Worm (Caenorhabditis elegans) whole organism, young adult: Measurements from ENCODE around the gene F22E5.17.

Source experiments
- B0019.2 ChIP-seq: fragments of 200-800 bp; sonication (Bioruptor generic); conservative IDR thresholded peaks from 2 replicates; pipeline ENCODE4 v1.3.6; 2022; ENCODE audit warnings: missing genetic modification reagents, missing genetic modification characterization, missing compliant biosample characterization
- B0261.1 ChIP-seq: sonication (generic microtip); optimal IDR thresholded peaks from 2 replicates; lab custom pipeline; 2016; ENCODE audit warnings: mild to moderate bottlenecking, missing genetic modification characterization, moderate library complexity, missing compliant biosample characterization
- C17E4.6 ChIP-seq: fragments of 200-800 bp; sonication (Bioruptor generic); IDR thresholded peaks from 2 replicates; pipeline ENCODE4 v1.3.6; 2022; ENCODE audit warnings: missing genetic modification reagents, missing genetic modification characterization, missing compliant biosample characterization
- D2030.7 ChIP-seq: fragments of 200-800 bp; sonication (Bioruptor generic); IDR thresholded peaks from 2 replicates; pipeline ENCODE4 v1.3.6; 2022; ENCODE audit warnings: missing genetic modification reagents, missing genetic modification characterization, missing compliant biosample characterization
- F49E8.2 ChIP-seq: sonication (generic microtip); optimal IDR thresholded peaks from 3 replicates; lab custom pipeline; 2017; ENCODE audit warnings: missing genetic modification characterization, mild to moderate bottlenecking, missing compliant biosample characterization, antibody characterized with exemption, moderate library complexity; ENCODE audit not compliant: insufficient read depth
- K12H6.12 ChIP-seq: fragments of 200-800 bp; sonication (Bioruptor generic); optimal IDR thresholded peaks from 2 replicates; lab custom pipeline; 2018; ENCODE audit warnings: mild to moderate bottlenecking, missing genetic modification characterization, missing compliant biosample characterization
- Y53F4B.3 ChIP-seq: fragments of 200-800 bp; sonication (Bioruptor generic); IDR thresholded peaks from 2 replicates; pipeline ENCODE4 v1.3.6; 2022; ENCODE audit warnings: missing genetic modification reagents, missing genetic modification characterization, missing compliant biosample characterization
- Y79H2A.3 ChIP-seq: fragments of 200-800 bp; sonication (Bioruptor generic); conservative IDR thresholded peaks from 2 replicates; pipeline ENCODE4 v1.3.6; 2022; ENCODE audit warnings: missing genetic modification reagents, missing genetic modification characterization, missing compliant biosample characterization
- aptf-3 ChIP-seq: fragments of 200-800 bp; sonication (Bioruptor generic); IDR thresholded peaks from 2 replicates; pipeline ENCODE4 v1.3.6; 2022; ENCODE audit warnings: missing genetic modification characterization, missing compliant biosample characterization
- attf-3 ChIP-seq: fragments of 200-800 bp; sonication (Bioruptor generic); conservative IDR thresholded peaks from 2 replicates; pipeline ENCODE4 v1.3.6; 2022; ENCODE audit warnings: missing genetic modification reagents, missing genetic modification characterization, missing compliant biosample characterization
- attf-5 ChIP-seq: fragments of 200-800 bp; sonication (Bioruptor generic); optimal IDR thresholded peaks from 2 replicates; lab custom pipeline; 2018; ENCODE audit warnings: mild to moderate bottlenecking, missing genetic modification characterization, missing compliant biosample characterization
- ceh-58 ChIP-seq: fragments of 200-800 bp; sonication (Bioruptor generic); IDR thresholded peaks from 2 replicates; pipeline ENCODE4 v1.3.6; 2022; ENCODE audit warnings: missing genetic modification characterization, missing compliant biosample characterization
- ceh-91 ChIP-seq: fragments of 200-800 bp; sonication (Bioruptor generic); IDR thresholded peaks from 2 replicates; pipeline ENCODE4 v1.3.6; 2022; ENCODE audit warnings: missing genetic modification reagents, missing genetic modification characterization, missing compliant biosample characterization
- die-1 ChIP-seq: sonication (generic microtip); optimal IDR thresholded peaks from 2 replicates; lab custom pipeline; 2016; ENCODE audit warnings: missing genotype, mild to moderate bottlenecking, missing genetic modification characterization, missing compliant biosample characterization
- dox-1 ChIP-seq: fragments of 200-800 bp; sonication (Bioruptor generic); IDR thresholded peaks from 2 replicates; pipeline ENCODE4 v1.3.6; 2022; ENCODE audit warnings: missing genetic modification reagents, missing genetic modification characterization, missing compliant biosample characterization
- efl-1 ChIP-seq: fragments of 150-350 bp; optimal IDR thresholded peaks from 2 replicates; lab custom pipeline; 2014; ENCODE audit warnings: missing biosample characterization, missing genetic modification reagents, missing genetic modification characterization
- ekl-4 ChIP-seq: fragments of 200-800 bp; sonication (Bioruptor generic); IDR thresholded peaks from 2 replicates; pipeline ENCODE4 v1.3.6; 2022; ENCODE audit warnings: missing genetic modification reagents, missing genetic modification characterization, missing compliant biosample characterization
- him-1 ChIP-seq: sonication (generic microtip); optimal IDR thresholded peaks from 2 replicates; lab custom pipeline; 2016; ENCODE audit warnings: missing genotype, missing genetic modification reagents, missing genetic modification characterization, missing compliant biosample characterization
- hlh-26 ChIP-seq: fragments of 200-800 bp; sonication (Bioruptor generic); conservative IDR thresholded peaks from 2 replicates; pipeline ENCODE4 v1.3.6; 2022; ENCODE audit warnings: missing genetic modification reagents, missing genetic modification characterization, missing compliant biosample characterization
- hmg-1.2 ChIP-seq: fragments of 200-800 bp; sonication (Bioruptor generic); IDR thresholded peaks from 2 replicates; pipeline ENCODE4 v1.3.6; 2022; ENCODE audit warnings: missing genetic modification reagents, missing genetic modification characterization, missing compliant biosample characterization
- hrde-1 ChIP-seq: sonication (generic microtip); optimal IDR thresholded peaks from 2 replicates; lab custom pipeline; 2016; ENCODE audit warnings: missing genetic modification characterization, mild to moderate bottlenecking, missing compliant biosample characterization, moderate library complexity, missing genotype, missing genetic modification reagents, borderline replicate concordance
- hsf-1 ChIP-seq: fragments of 200-800 bp; sonication (Bioruptor generic); IDR thresholded peaks from 2 replicates; pipeline ENCODE4 v1.3.6; 2022; ENCODE audit warnings: missing genetic modification reagents, missing genetic modification characterization, missing compliant biosample characterization
- lag-1 ChIP-seq: fragments of 200-800 bp; sonication (Bioruptor generic); IDR thresholded peaks from 2 replicates; pipeline ENCODE4 v1.3.6; 2022; ENCODE audit warnings: missing genetic modification reagents, missing genetic modification characterization, missing compliant biosample characterization
- lin-40 ChIP-seq: sonication (generic microtip); optimal IDR thresholded peaks from 2 replicates; lab custom pipeline; 2016; ENCODE audit warnings: missing genetic modification characterization, mild to moderate bottlenecking, missing compliant biosample characterization, missing genotype, missing genetic modification reagents
- lin-54 ChIP-seq: fragments of 200-800 bp; sonication (Bioruptor generic); optimal IDR thresholded peaks from 2 replicates; lab custom pipeline; 2018; ENCODE audit warnings: mild to moderate bottlenecking, missing genetic modification characterization, missing compliant biosample characterization
- mes-4 ChIP-seq: sonication (generic microtip); optimal IDR thresholded peaks from 2 replicates; lab custom pipeline; 2016; ENCODE audit warnings: missing genotype, missing genetic modification characterization, missing compliant biosample characterization
- nfyb-1 ChIP-seq: fragments of 200-800 bp; sonication (Bioruptor generic); IDR thresholded peaks from 2 replicates; pipeline ENCODE4 v1.3.6; 2022; ENCODE audit warnings: missing genetic modification reagents, missing genetic modification characterization, missing compliant biosample characterization
- nhr-120 ChIP-seq: fragments of 200-800 bp; sonication (Bioruptor generic); IDR thresholded peaks from 2 replicates; pipeline ENCODE4 v1.3.6; 2022; ENCODE audit warnings: missing genetic modification characterization, missing compliant biosample characterization
- nhr-90 ChIP-seq: sonication (generic microtip); optimal IDR thresholded peaks from 2 replicates; lab custom pipeline; 2016; ENCODE audit warnings: missing genotype, mild to moderate bottlenecking, missing genetic modification characterization, missing compliant biosample characterization
- rec-8 ChIP-seq, 2 experiments: sonication (generic microtip); optimal IDR thresholded peaks; 2 replicates each; lab custom pipeline; 2016; ENCODE audit warnings: mild to moderate bottlenecking in 2 of 2, missing genetic modification characterization in 2 of 2, missing genetic modification reagents in 2 of 2, missing genotype in 2 of 2, missing biosample characterization in 1 of 2, missing compliant biosample characterization in 1 of 2, moderate library complexity in 1 of 2
- sea-2 ChIP-seq: fragments of 200-800 bp; sonication (Bioruptor generic); IDR thresholded peaks from 2 replicates; pipeline ENCODE4 v1.3.6; 2022; ENCODE audit warnings: missing genetic modification characterization, missing compliant biosample characterization
- sptf-2 ChIP-seq: fragments of 200-800 bp; sonication (Bioruptor generic); optimal IDR thresholded peaks from 2 replicates; lab custom pipeline; 2018; ENCODE audit warnings: mild to moderate bottlenecking, missing genetic modification characterization, missing compliant biosample characterization
- unc-62 ChIP-seq: fragments of 150-350 bp; optimal IDR thresholded peaks from 2 replicates; lab custom pipeline; 2014; ENCODE audit warnings: missing biosample characterization, missing genetic modification reagents, missing genetic modification characterization
- ztf-22 ChIP-seq: fragments of 200-800 bp; sonication (Bioruptor generic); optimal IDR thresholded peaks from 2 replicates; lab custom pipeline; 2018; ENCODE audit warnings: mild to moderate bottlenecking, missing genetic modification characterization, moderate library complexity, missing compliant biosample characterization
- ztf-26 ChIP-seq: sonication (generic microtip); optimal IDR thresholded peaks from 2 replicates; lab custom pipeline; 2017; ENCODE audit warnings: missing genetic modification characterization, missing compliant biosample characterization
- ztf-28 ChIP-seq: fragments of 200-800 bp; sonication (Bioruptor generic); IDR thresholded peaks from 2 replicates; pipeline ENCODE4 v1.3.6; 2022; ENCODE audit warnings: missing genetic modification reagents, missing genetic modification characterization, missing compliant biosample characterization
- ztf-6 ChIP-seq: fragments of 200-800 bp; sonication (Bioruptor generic); IDR thresholded peaks from 2 replicates; pipeline ENCODE4 v1.3.6; 2022; ENCODE audit warnings: missing genetic modification reagents, missing genetic modification characterization, missing compliant biosample characterization

Gene F22E5.17

DNA sequence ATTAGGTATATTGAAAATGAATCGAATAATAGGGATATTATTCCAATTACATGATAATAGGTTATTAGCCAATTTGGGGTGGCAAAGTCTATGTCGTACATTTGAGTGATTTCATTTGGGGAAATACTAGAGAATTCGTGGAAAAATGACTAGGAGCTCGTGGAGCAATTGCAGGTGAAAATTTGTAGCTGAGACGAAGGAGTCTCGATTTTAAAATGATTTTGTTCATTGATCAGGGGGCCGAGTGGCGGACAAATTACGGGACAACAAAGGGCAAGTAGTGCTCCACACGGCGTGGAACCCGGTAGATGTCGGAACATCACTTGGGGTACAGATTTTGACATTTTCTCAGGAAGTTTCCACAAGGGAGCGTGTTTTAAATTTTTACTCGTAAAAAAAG lies 20.5 kb downstream of the F22E5.17 start, which contains the start of gene sri-62:
Gene sri-62 (minus strand): TSS at position 101 of the 400 bp plus-strand sequence.
- TF ChIP-seq ceh-58 (GFP tag; lab: Robert Waterston, UW): no peak

DNA sequence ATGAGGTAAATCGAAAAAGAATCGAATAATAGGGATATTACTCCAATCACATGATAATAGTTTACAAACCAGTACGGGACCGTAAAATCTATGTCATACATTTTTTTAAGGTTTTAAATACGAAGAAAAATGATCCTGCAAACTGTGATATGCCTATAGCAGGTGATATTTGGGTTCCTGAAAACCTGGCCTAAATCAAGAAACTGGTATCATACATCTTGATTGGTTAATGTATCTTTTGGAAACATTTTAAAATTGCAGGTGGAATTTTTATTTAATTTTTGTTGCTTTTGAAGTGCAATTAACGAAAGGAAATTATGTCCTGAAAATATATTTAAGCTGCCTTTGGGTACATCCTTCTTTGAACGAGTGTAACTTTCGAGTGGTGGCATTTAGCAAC lies 22.4 kb downstream of the F22E5.17 start, which contains the start of gene sri-61:
Gene sri-61 (minus strand): TSS at position 101 of the 400 bp plus-strand sequence.
- TF ChIP-seq lag-1 (GFP tag; lab: Robert Waterston, UW): no peak
- no peak for TF ChIP-seq mes-4 (tag; lab: Kevin White, UChicago)
- no peak for TF ChIP-seq him-1 (tag; lab: Kevin White, UChicago)
- no peak for TF ChIP-seq nfyb-1 (GFP tag; lab: Robert Waterston, UW)
- TF ChIP-seq attf-3 (GFP tag; lab: Robert Waterston, UW): no peak
- TF ChIP-seq C17E4.6: no peak
- no peak for TF ChIP-seq lin-40 (tag; lab: Kevin White, UChicago)
- TF ChIP-seq aptf-3 (GFP tag; lab: Robert Waterston, UW): no peak
- TF ChIP-seq Y79H2A.3 (GFP tag; lab: Robert Waterston, UW): no peak
- TF ChIP-seq efl-1: no peak
- no peak for TF ChIP-seq rec-8 (tag; optimal IDR thresholded peaks at IDR 0.05; lab: Kevin White, UChicago)
- no peak for TF ChIP-seq D2030.7 (GFP tag; lab: Robert Waterston, UW)

ce11 chrII:2702757-2703156 lies 24.9 kb downstream of the F22E5.17 start, which contains the start of gene sri-60:
sri-60 (minus strand) TSS chrII:2702857.
- TF ChIP-seq ekl-4 (GFP tag; lab: Robert Waterston, UW) (no peak), hsf-1 (no peak), ztf-6 (no peak), C17E4.6 (no peak), sea-2 (GFP tag; lab: Robert Waterston, UW) (no peak), Y53F4B.3 (GFP tag; lab: Robert Waterston, UW) (no peak), B0019.2 (GFP tag; lab: Robert Waterston, UW) (no peak), ztf-26 (no peak), K12H6.12 (no peak), B0261.1 (no peak), F49E8.2 (no peak)

- no peak for TF ChIP-seq unc-62 (GFP tag; lab: Kevin White, UChicago)
These were observed 27.4 kb downstream of the F22E5.17 start, which contains the start of gene srh-128 for ce11 chrII:2705200-2705599. srh-128 (minus strand) TSS chrII:2705300.

DNA sequence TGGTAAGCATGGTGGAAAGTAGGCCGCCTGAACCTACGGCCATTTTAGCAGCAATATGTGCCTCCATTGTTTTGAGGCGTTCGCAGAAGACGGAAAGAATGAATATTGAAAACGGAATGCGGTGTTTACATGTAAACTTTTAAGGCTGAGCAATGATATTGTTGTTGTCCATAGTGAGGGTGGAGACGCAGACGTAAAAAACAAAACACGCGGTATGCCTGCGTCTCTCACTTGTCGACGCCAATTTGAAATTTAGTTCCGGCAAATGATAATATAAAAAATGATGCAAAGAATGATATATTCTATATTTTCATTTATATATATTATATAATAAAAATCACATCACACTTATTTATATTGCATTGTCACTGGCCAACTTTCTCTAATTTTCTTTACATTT lies 30.0 kb downstream of the F22E5.17 start, which contains the start of gene Y47G7B.2:
Gene Y47G7B.2 (minus strand): TSS at position 143 of the 400 bp plus-strand sequence.
- TF ChIP-seq ztf-28 (GFP tag; lab: Robert Waterston, UW) (no peak), attf-5 (GFP tag; lab: Kevin White, UChicago) (peak; percentile 18), sptf-2 (GFP tag; lab: Kevin White, UChicago) (no peak), dox-1 (GFP tag; lab: Robert Waterston, UW) (no peak), hlh-26 (GFP tag; lab: Robert Waterston, UW) (no peak), die-1 (tag; lab: Kevin White, UChicago) (no peak), nhr-90 (tag; lab: Kevin White, UChicago) (no peak), nhr-120 (GFP tag; lab: Robert Waterston, UW) (no peak), ztf-22 (GFP tag; lab: Kevin White, UChicago) (no peak), ceh-91 (GFP tag; lab: Robert Waterston, UW) (no peak), hmg-1.2 (GFP tag; lab: Robert Waterston, UW) (peak; percentile 59; the same call in 1 of the 2 replicates), hrde-1 (tag; lab: Kevin White, UChicago) (no peak), lin-54 (no peak), him-1 (tag; lab: Kevin White, UChicago) (no peak)
